Worm (Caenorhabditis elegans): Measurements from ENCODE around the gene jmjd-2.

Gene jmjd-2

ce11 chrII:14244457-14245254 is 1.3 kb upstream of the jmjd-2 start:
- TF ChIP-seq ceh-22 (tag; optimal IDR thresholded peaks at IDR 0.05): no peak
- TF ChIP-seq K02D7.2 (tag; optimal IDR thresholded peaks at IDR 0.05): no peak
- no peak for TF ChIP-seq pag-3 (tag; optimal IDR thresholded peaks at IDR 0.05; ENCODE audit: borderline replicate concordance)
- peak; percentile 4 for TF ChIP-seq unc-42 (tag; optimal IDR thresholded peaks at IDR 0.05)
- TF ChIP-seq ceh-34 (tag; optimal IDR thresholded peaks at IDR 0.05): no peak
- no peak for TF ChIP-seq gmeb-2 (tag; optimal IDR thresholded peaks at IDR 0.05)
- TF ChIP-seq fax-1 (tag; optimal IDR thresholded peaks at IDR 0.05): no peak
- peak; percentile 45 for TF ChIP-seq pax-1 (tag; optimal IDR thresholded peaks at IDR 0.05)
- no peak for TF ChIP-seq unc-3 (GFP tag; conservative IDR thresholded peaks at IDR 0.05)
- TF ChIP-seq unc-3 (tag; optimal IDR thresholded peaks at IDR 0.05): no peak
- no peak for TF ChIP-seq C38D4.7 (GFP tag; optimal IDR thresholded peaks at IDR 0.05)
- TF ChIP-seq nhr-11 (tag; optimal IDR thresholded peaks at IDR 0.05): no peak
- TF ChIP-seq K09A11.1 (tag; optimal IDR thresholded peaks at IDR 0.05; ENCODE audit: insufficient read depth): no peak
- TF ChIP-seq pha-2 (tag; optimal IDR thresholded peaks at IDR 0.05): no peak
- TF ChIP-seq nfya-1 (tag; optimal IDR thresholded peaks at IDR 0.05): peak; percentile 62
- no peak for TF ChIP-seq fkh-10 (GFP tag; optimal IDR thresholded peaks at IDR 0.05)
- TF ChIP-seq ceh-30 (tag; optimal IDR thresholded peaks at IDR 0.05): no peak
- no peak for TF ChIP-seq eyg-1 (tag; optimal IDR thresholded peaks at IDR 0.05)
- TF ChIP-seq ceh-31 (tag; optimal IDR thresholded peaks at IDR 0.05): peak; percentile 41
- TF ChIP-seq pat-9 (tag; optimal IDR thresholded peaks at IDR 0.05): no peak
- TF ChIP-seq ceh-18 (tag; optimal IDR thresholded peaks at IDR 0.05): peak; percentile 22
- no peak for TF ChIP-seq hlh-8 (tag; optimal IDR thresholded peaks at IDR 0.05)
- TF ChIP-seq ztf-16 (tag; optimal IDR thresholded peaks at IDR 0.05): no peak
- no peak for TF ChIP-seq ceh-48 (tag; optimal IDR thresholded peaks at IDR 0.05)
- TF ChIP-seq mec-3 (tag; optimal IDR thresholded peaks at IDR 0.05; ENCODE audit: borderline replicate concordance): no peak
- peak; percentile 66 for TF ChIP-seq unc-55 (GFP tag; optimal IDR thresholded peaks at IDR 0.05)
- TF ChIP-seq lin-11 (tag; optimal IDR thresholded peaks at IDR 0.05): no peak
- TF ChIP-seq ceh-14 (tag; optimal IDR thresholded peaks at IDR 0.05): no peak
- peak; percentile 42 for TF ChIP-seq hlh-30 (tag; optimal IDR thresholded peaks at IDR 0.05; ENCODE audit: insufficient read depth)
- TF ChIP-seq ceh-9 (tag; optimal IDR thresholded peaks at IDR 0.05): no peak
- no peak for TF ChIP-seq syd-9 (tag; optimal IDR thresholded peaks at IDR 0.05)
- peak; percentile 37 for TF ChIP-seq ets-4 (tag; optimal IDR thresholded peaks at IDR 0.05)
- no peak for TF ChIP-seq hlh-15 (tag; optimal IDR thresholded peaks at IDR 0.05)
- TF ChIP-seq F13H6.1 (tag; optimal IDR thresholded peaks at IDR 0.05): no peak
- peak; percentile 28 for TF ChIP-seq tbx-2 (tag; optimal IDR thresholded peaks at IDR 0.05)
- TF ChIP-seq dve-1 (tag; optimal IDR thresholded peaks at IDR 0.05): peak; percentile 33
- TF ChIP-seq hlh-6 (tag; optimal IDR thresholded peaks at IDR 0.05): no peak
- TF ChIP-seq Y22D7AL.16 (tag; optimal IDR thresholded peaks at IDR 0.05): no peak
- TF ChIP-seq sox-4 (tag; optimal IDR thresholded peaks at IDR 0.05): no peak
- TF ChIP-seq zip-5 (tag; optimal IDR thresholded peaks at IDR 0.05): no peak
- TF ChIP-seq ama-1 (optimal IDR thresholded peaks at IDR 0.05): no peak
- TF ChIP-seq pqm-1 (tag; optimal IDR thresholded peaks at IDR 0.05): no peak
- TF ChIP-seq nhr-232 (tag; optimal IDR thresholded peaks at IDR 0.05): no peak
- peak; percentile 4 for TF ChIP-seq ceh-2 (tag; optimal IDR thresholded peaks at IDR 0.05)
- peak; percentile 58 for TF ChIP-seq madf-2 (tag; optimal IDR thresholded peaks at IDR 0.05)

Measured in whole organism, late embryonic.